Worm (Caenorhabditis elegans) whole organism, L4 larva: ENCODE measurements around the gene gfi-1.
A peak's percentile ranks its signal among the peaks of the same experiment; 100 is the strongest.

Experiments used
- D1046.2 ChIP-seq: fragments of 200-800 bp; sonication (Bioruptor generic); IDR thresholded peaks from 2 replicates; pipeline ENCODE4 v1.3.6; 2022; ENCODE audit warnings: missing genetic modification characterization, missing compliant biosample characterization
- F10B5.3 ChIP-seq: sonication (generic microtip); optimal IDR thresholded peaks from 2 replicates; lab custom pipeline; 2016; ENCODE audit warnings: mild to moderate bottlenecking, missing genetic modification characterization, missing compliant biosample characterization
- F37D6.2 ChIP-seq: sonication (generic microtip); optimal IDR thresholded peaks from 2 replicates; lab custom pipeline; 2016; ENCODE audit warnings: mild to moderate bottlenecking, missing genetic modification characterization, missing compliant biosample characterization
- T26A8.4 ChIP-seq: fragments of 200-800 bp; sonication (Bioruptor generic); IDR thresholded peaks from 2 replicates; pipeline ENCODE4 v1.3.6; 2022; ENCODE audit warnings: missing genetic modification characterization, missing compliant biosample characterization
- Y105C5A.15 ChIP-seq: fragments of 200-800 bp; sonication (Bioruptor generic); IDR thresholded peaks from 2 replicates; pipeline ENCODE4 v1.3.6; 2022; ENCODE audit warnings: missing genetic modification characterization, missing compliant biosample characterization
- Y48G9A.11 ChIP-seq: fragments of 200-800 bp; sonication (Bioruptor generic); IDR thresholded peaks from 2 replicates; pipeline ENCODE4 v1.3.6; 2022; ENCODE audit warnings: missing genetic modification reagents, missing genetic modification characterization, missing compliant biosample characterization
- aha-1 ChIP-seq: fragments of 150-350 bp; peaks from one replicate; lab custom pipeline; 2014; ENCODE audit warnings: missing biosample characterization, missing genetic modification characterization
- ceh-82 ChIP-seq: sonication (generic microtip); optimal IDR thresholded peaks from 2 replicates; lab custom pipeline; 2017; ENCODE audit warnings: missing biosample characterization, missing genetic modification characterization
- cey-2 ChIP-seq: sonication (generic microtip); optimal IDR thresholded peaks from 3 replicates; lab custom pipeline; 2017; ENCODE audit warnings: missing genetic modification characterization, mild to moderate bottlenecking, missing compliant biosample characterization, antibody characterized with exemption, borderline replicate concordance; ENCODE audit not compliant: insufficient read depth
- ctbp-1 ChIP-seq: fragments of 200-800 bp; sonication (Bioruptor generic); IDR thresholded peaks from 2 replicates; pipeline ENCODE4 v1.3.6; 2022; ENCODE audit warnings: missing genetic modification reagents, missing genetic modification characterization, missing compliant biosample characterization
- daf-16 ChIP-seq, 3 experiments: sonication (generic microtip); optimal IDR thresholded peaks; 2 replicates each; lab custom pipeline; 2016 to 2017; ENCODE audit warnings: missing genetic modification characterization in 3 of 3, missing genetic modification reagents in 3 of 3, mild to moderate bottlenecking in 2 of 3, missing compliant biosample characterization in 2 of 3, missing biosample characterization in 1 of 3, moderate library complexity in 1 of 3
- daf-19 ChIP-seq: fragments of 200-800 bp; sonication (Bioruptor generic); conservative IDR thresholded peaks from 2 replicates; pipeline ENCODE4 v1.3.6; 2022; ENCODE audit warnings: missing genetic modification characterization, missing compliant biosample characterization
- dmd-6 ChIP-seq: fragments of 200-800 bp; sonication (Bioruptor generic); IDR thresholded peaks from 2 replicates; pipeline ENCODE4 v1.3.6; 2022; ENCODE audit warnings: missing genetic modification reagents, missing genetic modification characterization, missing compliant biosample characterization
- dmd-8 ChIP-seq: fragments of 200-800 bp; sonication (Bioruptor generic); IDR thresholded peaks from 2 replicates; pipeline ENCODE4 v1.3.6; 2022; ENCODE audit warnings: missing genetic modification characterization, missing compliant biosample characterization
- duxl-1 ChIP-seq: sonication (generic microtip); optimal IDR thresholded peaks from 2 replicates; lab custom pipeline; 2016; ENCODE audit warnings: mild to moderate bottlenecking, missing genetic modification characterization, moderate library complexity, missing compliant biosample characterization; ENCODE audit not compliant: poor library complexity
- fkh-10 ChIP-seq: fragments of 150-350 bp; optimal IDR thresholded peaks from 2 replicates; lab custom pipeline; 2014; ENCODE audit warnings: missing biosample characterization, missing genetic modification reagents, missing genetic modification characterization
- hif-1 ChIP-seq, 2 experiments: sonication (generic microtip); optimal IDR thresholded peaks; 2 replicates each; lab custom pipeline; 2016 to 2017; ENCODE audit warnings: missing compliant biosample characterization in 2 of 2, missing genetic modification characterization in 2 of 2, missing genetic modification reagents in 2 of 2, missing genotype in 2 of 2, mild to moderate bottlenecking in 1 of 2
- hlh-11 ChIP-seq: fragments of 200-800 bp; sonication (Bioruptor generic); optimal IDR thresholded peaks from 2 replicates; lab custom pipeline; 2018; ENCODE audit warnings: mild to moderate bottlenecking, missing genetic modification characterization, missing compliant biosample characterization
- hlh-30 ChIP-seq: sonication (generic microtip); optimal IDR thresholded peaks from 2 replicates; lab custom pipeline; 2017; ENCODE audit warnings: antibody characterized with exemption, mild to moderate bottlenecking, missing genetic modification characterization, missing compliant biosample characterization; ENCODE audit not compliant: insufficient read depth
- hmg-1.1 ChIP-seq: fragments of 200-800 bp; sonication (Bioruptor generic); IDR thresholded peaks from 2 replicates; pipeline ENCODE4 v1.3.6; 2022; ENCODE audit warnings: missing genetic modification reagents, missing genetic modification characterization, missing compliant biosample characterization
- lim-7 ChIP-seq: fragments of 200-800 bp; sonication (Bioruptor generic); IDR thresholded peaks from 2 replicates; pipeline ENCODE4 v1.3.6; 2022; ENCODE audit warnings: missing genetic modification characterization, missing compliant biosample characterization
- lin-39 ChIP-seq: fragments of 150-350 bp; optimal IDR thresholded peaks from 2 replicates; lab custom pipeline; 2014; ENCODE audit warnings: missing biosample characterization, missing genetic modification reagents, missing genetic modification characterization
- madf-5 ChIP-seq, 2 experiments: fragments of 200-800 bp; sonication (Bioruptor generic); IDR thresholded peaks; 2 replicates each; pipeline ENCODE4 v1.3.6; 2022; ENCODE audit warnings: missing compliant biosample characterization in 2 of 2, missing genetic modification characterization in 2 of 2
- mes-2 ChIP-seq: sonication (generic microtip); optimal IDR thresholded peaks from 2 replicates; lab custom pipeline; 2016; ENCODE audit warnings: missing genotype, mild to moderate bottlenecking, missing genetic modification characterization, missing compliant biosample characterization; ENCODE audit not compliant: poor library complexity, severe bottlenecking
- mxl-2 ChIP-seq: fragments of 200-800 bp; sonication (Bioruptor generic); conservative IDR thresholded peaks from 2 replicates; pipeline ENCODE4 v1.3.6; 2022; ENCODE audit warnings: missing genetic modification reagents, missing genetic modification characterization, missing compliant biosample characterization
- nhr-10 ChIP-seq: fragments of 150-350 bp; optimal IDR thresholded peaks from 2 replicates; lab custom pipeline; 2014; ENCODE audit warnings: missing biosample characterization, missing genetic modification characterization
- nhr-102 ChIP-seq: sonication (generic microtip); optimal IDR thresholded peaks from 2 replicates; lab custom pipeline; 2016; ENCODE audit warnings: mild to moderate bottlenecking, missing genetic modification characterization, moderate library complexity, missing compliant biosample characterization
- nhr-11 ChIP-seq: fragments of 150-350 bp; optimal IDR thresholded peaks from 2 replicates; lab custom pipeline; 2014; ENCODE audit warnings: missing biosample characterization, missing genetic modification characterization
- nhr-237 ChIP-seq: sonication (generic microtip); optimal IDR thresholded peaks from 2 replicates; lab custom pipeline; 2017; ENCODE audit warnings: missing biosample characterization, missing genetic modification characterization
- nhr-25 ChIP-seq: sonication (generic microtip); optimal IDR thresholded peaks from 2 replicates; lab custom pipeline; 2017; ENCODE audit warnings: missing genetic modification characterization, mild to moderate bottlenecking, missing compliant biosample characterization, antibody characterized with exemption, moderate library complexity, borderline replicate concordance; ENCODE audit not compliant: insufficient read depth
- nhr-28 ChIP-seq: fragments of 150-350 bp; optimal IDR thresholded peaks from 2 replicates; lab custom pipeline; 2014; ENCODE audit warnings: missing biosample characterization, missing genetic modification characterization
- nhr-41 ChIP-seq: fragments of 200-800 bp; sonication (Bioruptor generic); IDR thresholded peaks from 2 replicates; pipeline ENCODE4 v1.3.6; 2022; ENCODE audit warnings: missing genetic modification reagents, missing genetic modification characterization, missing compliant biosample characterization
- nhr-42 ChIP-seq: fragments of 200-800 bp; sonication (Bioruptor generic); IDR thresholded peaks from 2 replicates; pipeline ENCODE4 v1.3.6; 2022; ENCODE audit warnings: missing genetic modification characterization, missing compliant biosample characterization
- nhr-6 ChIP-seq: fragments of 150-350 bp; optimal IDR thresholded peaks from 2 replicates; lab custom pipeline; 2014; ENCODE audit warnings: missing biosample characterization, missing genetic modification characterization
- pha-4 ChIP-seq, 2 experiments: fragments of 150-350 bp in 1 of 2; fragments of 200-800 bp in 1 of 2; sonication (Bioruptor generic) in 1 of 2; IDR thresholded peaks in 1 of 2; optimal IDR thresholded peaks in 1 of 2; 2 replicates each; pipeline versions ENCODE4 v1.3.6 to Lab custom; 2014 to 2022; ENCODE audit warnings: missing genetic modification characterization in 2 of 2, missing genetic modification reagents in 2 of 2, missing biosample characterization in 1 of 2, missing compliant biosample characterization in 1 of 2
- php-3 ChIP-seq: fragments of 200-800 bp; sonication (Bioruptor generic); IDR thresholded peaks from 2 replicates; pipeline ENCODE4 v1.3.6; 2022; ENCODE audit warnings: missing genetic modification reagents, missing genetic modification characterization, missing compliant biosample characterization
- saeg-2 ChIP-seq: fragments of 200-800 bp; sonication (Bioruptor generic); IDR thresholded peaks from 2 replicates; pipeline ENCODE4 v1.3.6; 2022; ENCODE audit warnings: missing genetic modification reagents, missing genetic modification characterization, missing compliant biosample characterization
- sdz-12 ChIP-seq: fragments of 200-800 bp; sonication (Bioruptor generic); optimal IDR thresholded peaks from 2 replicates; lab custom pipeline; 2018; ENCODE audit warnings: mild to moderate bottlenecking, missing genetic modification characterization, missing compliant biosample characterization
- tra-1 ChIP-seq: fragments of 200-800 bp; sonication (Bioruptor generic); IDR thresholded peaks from 2 replicates; pipeline ENCODE4 v1.3.6; 2022; ENCODE audit warnings: missing genetic modification reagents, missing genetic modification characterization, missing compliant biosample characterization
- unc-62 ChIP-seq, 3 experiments: fragments of 150-350 bp in 1 of 3; sonication (generic microtip); optimal IDR thresholded peaks in 2 of 3; peaks in 1 of 3; 1 replicate in 1 of 3; 2 replicates in 2 of 3; lab custom pipeline; 2014 to 2017; ENCODE audit warnings: missing biosample characterization in 3 of 3, missing genetic modification characterization in 3 of 3, missing genetic modification reagents in 3 of 3, missing genotype in 1 of 3
- vab-7 ChIP-seq: fragments of 200-800 bp; sonication (Bioruptor generic); IDR thresholded peaks from 2 replicates; pipeline ENCODE4 v1.3.6; 2022; ENCODE audit warnings: missing genetic modification reagents, missing genetic modification characterization, missing compliant biosample characterization
- zip-11 ChIP-seq: fragments of 200-800 bp; sonication (Bioruptor generic); IDR thresholded peaks from 2 replicates; pipeline ENCODE4 v1.3.6; 2022; ENCODE audit warnings: missing genetic modification characterization, missing compliant biosample characterization
- ztf-7 ChIP-seq: fragments of 150-350 bp; optimal IDR thresholded peaks from 2 replicates; lab custom pipeline; 2014; ENCODE audit warnings: missing biosample characterization, missing genetic modification characterization

The gfi-1 gene

ce11 chrV:6346906-6347305, 52.8 kb downstream of the gfi-1 start (continued):
- no peak for TF ChIP-seq pha-4 (GFP tag; IDR thresholded peaks at IDR 0.05; lab: Robert Waterston, UW)
- TF ChIP-seq pha-4 (tag; optimal IDR thresholded peaks at IDR 0.05; lab: Kevin White, UChicago), result no peak
- peak in 1 of 2 experiments; percentile 19 for TF ChIP-seq unc-62 (GFP tag; optimal IDR thresholded peaks at IDR 0.05 in 1 of 2; lab: Kevin White, UChicago)
- no peak for TF ChIP-seq unc-62 (tag; optimal IDR thresholded peaks at IDR 0.05; lab: Kevin White, UChicago)
- peak; percentile 78 for TF ChIP-seq nhr-41 (GFP tag; lab: Robert Waterston, UW)
- no peak for TF ChIP-seq ctbp-1
- no peak for TF ChIP-seq dmd-8 (GFP tag; lab: Robert Waterston, UW)
- TF ChIP-seq nhr-25 (tag; lab: Kevin White, UChicago), result no peak
- TF ChIP-seq madf-5 (GFP tag; IDR thresholded peaks at IDR 0.05; lab: Robert Waterston, UW), result no peak
- no peak for TF ChIP-seq ceh-82 (tag; lab: Kevin White, UChicago)
- TF ChIP-seq dmd-6, result peak; percentile 94
- no peak for TF ChIP-seq T26A8.4 (GFP tag; lab: Robert Waterston, UW)
- TF ChIP-seq F10B5.3 (tag; lab: Kevin White, UChicago), result no peak
- TF ChIP-seq sdz-12, result no peak
- no peak for TF ChIP-seq vab-7 (GFP tag; lab: Robert Waterston, UW)
- TF ChIP-seq php-3 (GFP tag; lab: Robert Waterston, UW), result 0 out of 2 replicates have a peak, but pooled peaks have one; percentile 40
- TF ChIP-seq saeg-2 (GFP tag; lab: Robert Waterston, UW), result no peak
- no peak for TF ChIP-seq mxl-2 (GFP tag; lab: Robert Waterston, UW)
- no peak for TF ChIP-seq daf-19 (GFP tag; lab: Robert Waterston, UW)
- peak; percentile 85 for TF ChIP-seq nhr-28
- TF ChIP-seq cey-2 (tag; lab: Kevin White, UChicago), result no peak
- peak; percentile 91 for TF ChIP-seq aha-1

- TF ChIP-seq ctbp-1 (no peak), hlh-11 (peak; percentile 56)
These were observed 53.6 kb downstream of the gfi-1 start for ce11 chrV:6346043-6346618.

DNA sequence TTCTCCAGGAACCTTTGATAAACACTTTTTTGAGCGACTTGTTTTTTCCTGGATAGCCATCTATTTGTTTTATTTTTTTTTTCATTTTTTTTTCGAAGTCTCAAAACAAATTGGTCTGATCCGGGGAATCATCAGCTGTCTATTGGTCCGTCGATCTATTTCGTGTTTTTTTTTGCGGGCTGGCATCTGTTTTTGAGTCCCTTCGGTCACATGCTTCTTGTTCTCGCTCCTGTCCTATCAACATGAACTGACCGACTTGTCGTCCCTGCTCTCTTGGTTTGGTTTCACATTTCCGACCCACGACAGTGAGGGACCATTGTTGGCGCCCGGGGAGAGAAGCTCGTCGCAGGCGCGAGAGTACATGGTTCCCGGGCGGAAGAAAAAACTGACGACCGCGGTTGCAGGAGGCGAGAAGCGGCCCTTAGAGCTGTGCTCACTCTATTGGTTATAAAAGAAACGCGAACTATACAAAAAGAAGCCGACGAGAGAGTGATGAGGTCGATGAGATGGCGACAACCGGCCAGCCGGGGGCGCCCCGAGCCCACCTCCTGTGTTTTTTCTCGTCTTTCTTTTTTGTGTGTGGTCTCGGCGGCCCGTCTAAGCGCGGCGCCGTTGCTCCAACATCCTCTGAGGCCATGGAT, 55.1 kb downstream of the gfi-1 start:
- TF ChIP-seq hmg-1.1 (GFP tag; lab: Robert Waterston, UW) (no peak), lin-39 (no peak), aha-1 (no peak), nhr-41 (GFP tag; lab: Robert Waterston, UW) (no peak), nhr-25 (tag; lab: Kevin White, UChicago) (no peak), D1046.2 (no peak), Y48G9A.11 (0 out of 2 replicates have a peak, but pooled peaks have one; percentile 24), nhr-6 (tag; lab: Kevin White, UChicago) (no peak), lim-7 (no peak), nhr-42 (no peak), hif-1 (tag; optimal IDR thresholded peaks at IDR 0.05; lab: Kevin White, UChicago) (no peak), ztf-7 (tag; lab: Kevin White, UChicago) (no peak), hlh-11 (peak; percentile 28), saeg-2 (GFP tag; lab: Robert Waterston, UW) (no peak), nhr-10 (tag; lab: Kevin White, UChicago) (no peak), daf-16 (GFP tag; optimal IDR thresholded peaks at IDR 0.05; lab: Kevin White, UChicago) (peak in 1 of 2 experiments; percentile 86), daf-16 (tag; optimal IDR thresholded peaks at IDR 0.05; lab: Kevin White, UChicago) (no peak), mes-2 (tag; lab: Kevin White, UChicago) (no peak), duxl-1 (tag; lab: Kevin White, UChicago) (no peak), F37D6.2 (tag; lab: Kevin White, UChicago) (no peak), zip-11 (GFP tag; lab: Robert Waterston, UW) (no peak), hlh-30 (peak; percentile 18), nhr-237 (tag; lab: Kevin White, UChicago) (no peak), Y105C5A.15 (GFP tag; lab: Robert Waterston, UW) (no peak), dmd-8 (GFP tag; lab: Robert Waterston, UW) (0 out of 2 replicates have a peak, but pooled peaks have one; percentile 39), nhr-11 (tag; lab: Kevin White, UChicago) (no peak), tra-1 (GFP tag; lab: Robert Waterston, UW) (peak; percentile 26; the same call in 1 of the 2 replicates), fkh-10 (no peak), nhr-102 (tag; lab: Kevin White, UChicago) (no peak)
